Worm (Caenorhabditis elegans) whole organism, L4 larva: ENCODE measurements around the gene R12C12.7.

Source experiments
- ceh-62 ChIP-seq: sonication (generic microtip); optimal IDR thresholded peaks from 2 replicates; lab custom pipeline; 2017; ENCODE audit warnings: missing biosample characterization, missing genetic modification characterization
- nhr-28 ChIP-seq: fragments of 150-350 bp; optimal IDR thresholded peaks from 2 replicates; lab custom pipeline; 2014; ENCODE audit warnings: missing biosample characterization, missing genetic modification characterization
- skn-1 ChIP-seq: fragments of 150-350 bp; optimal IDR thresholded peaks from 2 replicates; lab custom pipeline; 2014; ENCODE audit warnings: missing biosample characterization, missing genetic modification characterization

DNA sequence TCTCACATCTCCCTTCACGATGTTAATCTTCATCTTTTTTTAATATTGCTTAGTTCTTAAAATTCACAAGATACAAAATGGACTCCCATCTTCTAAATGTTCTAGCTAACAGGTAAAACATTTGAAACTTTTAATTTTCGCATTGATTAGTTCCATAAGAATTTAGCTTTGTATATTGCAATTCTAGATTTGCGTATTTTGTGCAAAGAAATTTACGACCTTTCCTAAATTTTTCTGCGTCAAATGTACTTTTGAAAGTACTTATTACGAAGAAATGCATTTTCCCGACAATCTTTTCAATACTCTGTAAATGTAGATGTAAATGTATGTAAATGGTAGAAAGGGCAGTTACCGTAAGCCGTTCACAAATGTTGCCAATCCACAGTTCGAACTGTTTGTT lies 48.2 kb upstream of the R12C12.7 start:
- TF ChIP-seq skn-1 (tag; lab: Kevin White, UChicago) (no peak), nhr-28 (tag; lab: Kevin White, UChicago) (no peak), ceh-62 (tag; lab: Kevin White, UChicago) (no peak)
